Worm (Caenorhabditis elegans) whole organism, dauer: Measurements from ENCODE around the gene cpr-9.

ENCODE experiments used
- unc-62 ChIP-seq: sonication (generic microtip); optimal IDR thresholded peaks from 2 replicates; lab custom pipeline; 2017; ENCODE audit warnings: missing biosample characterization, missing genetic modification reagents, missing genetic modification characterization

Gene cpr-9

ce11 chrV:12026878-12027477, 24.1 kb downstream of the cpr-9 start:
- no peak for TF ChIP-seq unc-62 (GFP tag; lab: Kevin White, UChicago)

ce11 chrV:12028151-12028550, 25.3 kb downstream of the cpr-9 start:
- TF ChIP-seq unc-62 (GFP tag; lab: Kevin White, UChicago): no peak

- TF ChIP-seq unc-62 (GFP tag; lab: Kevin White, UChicago): no peak
These were observed 29.2 kb downstream of the cpr-9 start, which contains the start of gene pkc-1 for ce11 chrV:12032060-12032459. Gene pkc-1, minus strand, starts transcription at chrV:12032160.

ce11 chrV:12033841-12034240, 31.0 kb downstream of the cpr-9 start:
- no peak for TF ChIP-seq unc-62 (GFP tag; lab: Kevin White, UChicago)

- no peak for TF ChIP-seq unc-62 (GFP tag; lab: Kevin White, UChicago)
These were observed 33.3 kb downstream of the cpr-9 start for ce11 chrV:12036129-12036528.

- no peak for TF ChIP-seq unc-62 (GFP tag; lab: Kevin White, UChicago)
These were observed 35.0 kb downstream of the cpr-9 start for ce11 chrV:12037889-12038288.

ce11 chrV:12038317-12038716, 35.5 kb downstream of the cpr-9 start:
- no peak for TF ChIP-seq unc-62 (GFP tag; lab: Kevin White, UChicago)

- TF ChIP-seq unc-62 (GFP tag; lab: Kevin White, UChicago): no peak
These were observed 35.9 kb downstream of the cpr-9 start for ce11 chrV:12038783-12039182.

ce11 chrV:12039755-12040154, 36.9 kb downstream of the cpr-9 start:
- no peak for TF ChIP-seq unc-62 (GFP tag; lab: Kevin White, UChicago)

- no peak for TF ChIP-seq unc-62 (GFP tag; lab: Kevin White, UChicago)
These were observed 38.2 kb downstream of the cpr-9 start, which contains the start of the genes kup-1 and F10C2.4 for ce11 chrV:12040823-12041606. Gene kup-1, minus strand, starts transcription at chrV:12040873. Gene F10C2.4, plus strand, starts transcription at chrV:12041556.

ce11 chrV:12045132-12045531, 42.3 kb downstream of the cpr-9 start, which contains the start of gene F10C2.5:
Gene F10C2.5, plus strand, starts transcription at chrV:12045432.
- TF ChIP-seq unc-62 (GFP tag; lab: Kevin White, UChicago): no peak

- TF ChIP-seq unc-62 (GFP tag; lab: Kevin White, UChicago): no peak
These were observed 44.9 kb downstream of the cpr-9 start for ce11 chrV:12047735-12048134.

- no peak for TF ChIP-seq unc-62 (GFP tag; lab: Kevin White, UChicago)
These were observed 45.6 kb downstream of the cpr-9 start, which contains the start of gene dars-2 for ce11 chrV:12048445-12048844. Gene dars-2, plus strand, starts transcription at chrV:12048745.

- no peak for TF ChIP-seq unc-62 (GFP tag; lab: Kevin White, UChicago)
These were observed 50.7 kb downstream of the cpr-9 start, which contains the start of gene F10C2.7 for ce11 chrV:12053598-12053997. Gene F10C2.7, plus strand, starts transcription at chrV:12053898.
